Fruit fly (Drosophila melanogaster) whole organism: ENCODE results near the gene CG43844.

Source experiments
- CG8478 ChIP-seq: fragments of >200 bp; optimal IDR thresholded peaks from 2 replicates; lab custom pipeline; 2018; ENCODE audit warnings: inconsistent platforms
- EcR ChIP-seq, 2 experiments: fragments of >200 bp; optimal IDR thresholded peaks; 2 replicates each; lab custom pipeline; 2017; ENCODE audit warnings: missing biosample characterization in 2 of 2, missing genetic modification characterization in 2 of 2, missing genetic modification reagents in 2 of 2
- pan ChIP-seq: fragments of >200 bp; optimal IDR thresholded peaks from 2 replicates; lab custom pipeline; 2017
- psq ChIP-seq: fragments of >200 bp; optimal IDR thresholded peaks from 2 replicates; lab custom pipeline; 2017

DNA sequence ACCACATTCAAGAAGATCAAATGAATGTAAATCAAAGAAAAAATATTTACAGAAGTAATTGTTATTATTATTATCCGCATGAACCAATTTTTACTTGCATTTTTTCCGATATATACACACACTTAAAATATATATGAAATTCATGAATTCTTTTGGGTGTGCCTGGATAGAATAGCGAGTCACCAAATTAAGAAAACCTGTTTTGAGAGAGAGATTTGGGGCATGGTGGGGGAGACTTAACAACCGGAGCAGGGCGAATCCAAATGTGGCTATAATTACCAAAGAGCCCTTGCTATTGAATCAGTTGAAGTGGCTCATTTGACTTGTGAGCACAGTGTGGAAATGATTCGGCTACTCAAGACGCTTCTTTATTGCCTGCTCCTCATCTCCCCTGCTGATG is 24.1 kb downstream of the CG43844 start, which contains the start of gene Qsox2:
- no peak for TF ChIP-seq psq (lab: Kevin White, UChicago)
- no peak for TF ChIP-seq pan (lab: Kevin White, UChicago)
- TF ChIP-seq CG8478 (lab: Kevin White, UChicago) = no peak
- no peak for TF ChIP-seq EcR (GFP tag; optimal IDR thresholded peaks at IDR 0.05; lab: Kevin White, UChicago)
